Fruit fly (Drosophila melanogaster) whole organism, embryonic: ENCODE measurements around the gene orb.

Experiments
- Atf-2 ChIP-seq: fragments of 200-800 bp; sonication (Bioruptor generic); optimal IDR thresholded peaks from 2 replicates; lab custom pipeline; 2016; ENCODE audit warnings: missing biosample characterization, missing genetic modification characterization
- Atf3 ChIP-seq: fragments of 200-800 bp; sonication (Bioruptor generic); optimal IDR thresholded peaks from 3 replicates; lab custom pipeline; 2016; ENCODE audit warnings: missing biosample characterization, missing genetic modification characterization
- B-H1 ChIP-seq: fragments of 200-800 bp; sonication (Bioruptor generic); IDR thresholded peaks from 3 replicates; pipeline ENCODE4 v1.3.6; 2022; ENCODE audit warnings: missing biosample characterization, missing genetic modification characterization
- Bgb ChIP-seq: fragments of 200-800 bp; sonication (Bioruptor generic); IDR thresholded peaks from 2 replicates; pipeline ENCODE4 v1.3.6; 2022; ENCODE audit warnings: missing biosample characterization, missing genetic modification characterization; ENCODE audit not compliant: partially characterized antibody
- Bteb2 ChIP-seq: fragments of 200-800 bp; sonication (Bioruptor generic); optimal IDR thresholded peaks from 2 replicates; lab custom pipeline; 2016; ENCODE audit warnings: missing biosample characterization, missing genetic modification characterization
- CG10209 ChIP-seq: fragments of 200-800 bp; sonication (Bioruptor generic); optimal IDR thresholded peaks from 3 replicates; lab custom pipeline; 2017; ENCODE audit warnings: missing biosample characterization, mild to moderate bottlenecking, missing genetic modification characterization, missing genetic modification reagents
- CG10543 ChIP-seq: fragments of 200-800 bp; sonication (Bioruptor generic); optimal IDR thresholded peaks from 3 replicates; lab custom pipeline; 2017; ENCODE audit warnings: missing biosample characterization, mild to moderate bottlenecking, missing genetic modification characterization, moderate library complexity
- CG10959 ChIP-seq: fragments of 200-800 bp; sonication (Bioruptor generic); IDR thresholded peaks from 2 replicates; pipeline ENCODE4 v1.3.6; 2022; ENCODE audit warnings: missing biosample characterization, missing genetic modification characterization
- CG12391 ChIP-seq: fragments of 200-800 bp; sonication (Bioruptor generic); optimal IDR thresholded peaks from 3 replicates; lab custom pipeline; 2018; ENCODE audit warnings: missing biosample characterization, mild to moderate bottlenecking, missing genetic modification characterization, moderate library complexity
- CG14441 ChIP-seq: fragments of 200-800 bp; sonication (Bioruptor generic); IDR thresholded peaks from 2 replicates; pipeline ENCODE4 v1.3.6; 2022; ENCODE audit warnings: missing biosample characterization, missing genetic modification characterization
- CG17612 ChIP-seq: fragments of 200-800 bp; sonication (Bioruptor generic); IDR thresholded peaks from 2 replicates; pipeline ENCODE4 v1.3.6; 2022; ENCODE audit warnings: missing biosample characterization, missing genetic modification characterization
- CG17912 ChIP-seq: fragments of 200-800 bp; sonication (Bioruptor generic); optimal IDR thresholded peaks from 2 replicates; lab custom pipeline; 2018; ENCODE audit warnings: missing biosample characterization, mild to moderate bottlenecking, missing genetic modification characterization
- CG2116 ChIP-seq: fragments of 200-800 bp; sonication (Bioruptor generic); optimal IDR thresholded peaks from 3 replicates; lab custom pipeline; 2018; ENCODE audit warnings: missing biosample characterization, mild to moderate bottlenecking, missing genetic modification characterization
- CG2199 ChIP-seq: fragments of 200-800 bp; sonication (Bioruptor generic); IDR thresholded peaks from 3 replicates; pipeline ENCODE4 v1.3.6; 2022; ENCODE audit warnings: missing biosample characterization, missing genetic modification characterization
- CG2875 ChIP-seq: fragments of 200-800 bp; sonication (Bioruptor generic); optimal IDR thresholded peaks from 2 replicates; lab custom pipeline; 2017; ENCODE audit warnings: missing biosample characterization, mild to moderate bottlenecking, missing genetic modification characterization, missing genetic modification reagents
- CG3847 ChIP-seq: fragments of 200-800 bp; sonication (Bioruptor generic); IDR thresholded peaks from 2 replicates; pipeline ENCODE4 v1.3.6; 2022; ENCODE audit warnings: missing biosample characterization, missing genetic modification characterization
- CG4328 ChIP-seq: fragments of 200-800 bp; sonication (Bioruptor generic); optimal IDR thresholded peaks from 3 replicates; lab custom pipeline; 2017; ENCODE audit warnings: missing biosample characterization, missing genetic modification reagents, missing genetic modification characterization
- CG8765 ChIP-seq: fragments of 200-800 bp; sonication (Bioruptor generic); IDR thresholded peaks from 2 replicates; pipeline ENCODE4 v1.3.6; 2022; ENCODE audit warnings: missing biosample characterization, missing genetic modification characterization
- Camta ChIP-seq: fragments of 200-800 bp; sonication (Bioruptor generic); optimal IDR thresholded peaks from 2 replicates; lab custom pipeline; 2016; ENCODE audit warnings: missing biosample characterization, missing genetic modification characterization
- D ChIP-seq, 2 experiments: fragments of 200-800 bp in 1 of 2; fragments of >200 bp in 1 of 2; sonication (Bioruptor generic) in 1 of 2; optimal IDR thresholded peaks; 2 replicates in 1 of 2; 3 replicates in 1 of 2; lab custom pipeline; 2017; ENCODE audit warnings: mild to moderate bottlenecking in 1 of 2, missing biosample characterization in 1 of 2, missing genetic modification characterization in 1 of 2, missing genetic modification reagents in 1 of 2
- Dref ChIP-seq: fragments of 200-800 bp; sonication (Bioruptor generic); IDR thresholded peaks from 2 replicates; pipeline ENCODE4 v1.3.6; 2022; ENCODE audit warnings: missing biosample characterization, missing genetic modification characterization
- HLH54F ChIP-seq: fragments of 200-800 bp; sonication (Bioruptor generic); optimal IDR thresholded peaks from 3 replicates; lab custom pipeline; 2016; ENCODE audit warnings: missing biosample characterization, missing genetic modification characterization
- Jarid2 ChIP-seq: fragments of 200-800 bp; sonication (Bioruptor generic); optimal IDR thresholded peaks from 3 replicates; lab custom pipeline; 2017; ENCODE audit warnings: mild to moderate bottlenecking, missing biosample characterization, missing genetic modification reagents, missing genetic modification characterization
- Myb ChIP-seq: fragments of 200-800 bp; sonication (Bioruptor generic); optimal IDR thresholded peaks from 2 replicates; lab custom pipeline; 2016; ENCODE audit warnings: missing biosample characterization, missing genetic modification characterization
- Nf-YB ChIP-seq: fragments of 200-800 bp; sonication (Bioruptor generic); optimal IDR thresholded peaks from 3 replicates; lab custom pipeline; 2019; ENCODE audit warnings: missing biosample characterization, mild to moderate bottlenecking, missing genetic modification characterization, moderate library complexity
- Oaz ChIP-seq: fragments of 200-800 bp; sonication (Bioruptor generic); IDR thresholded peaks from 2 replicates; pipeline ENCODE4 v1.3.6; 2022; ENCODE audit warnings: missing biosample characterization, missing genetic modification characterization
- amos ChIP-seq: fragments of 200-800 bp; sonication (Bioruptor generic); IDR thresholded peaks from 2 replicates; pipeline ENCODE4 v1.3.6; 2022; ENCODE audit warnings: missing biosample characterization, missing genetic modification characterization; ENCODE audit not compliant: partially characterized antibody
- ap ChIP-seq: fragments of 200-800 bp; sonication (Bioruptor generic); IDR thresholded peaks from 2 replicates; pipeline ENCODE4 v1.3.6; 2022; ENCODE audit warnings: missing biosample characterization, missing genetic modification characterization
- ara ChIP-seq: fragments of 200-800 bp; sonication (Bioruptor generic); IDR thresholded peaks from 2 replicates; pipeline ENCODE4 v1.3.6; 2022; ENCODE audit warnings: missing biosample characterization, missing genetic modification characterization
- ash1 ChIP-seq: fragments of 200-800 bp; sonication (Bioruptor generic); optimal IDR thresholded peaks from 2 replicates; lab custom pipeline; 2018; ENCODE audit warnings: missing biosample characterization, mild to moderate bottlenecking, missing genetic modification characterization
- chm ChIP-seq: fragments of 200-800 bp; sonication (Bioruptor generic); IDR thresholded peaks from 2 replicates; pipeline ENCODE4 v1.3.6; 2022; ENCODE audit warnings: missing biosample characterization, missing genetic modification characterization
- dan ChIP-seq: fragments of 200-800 bp; sonication (Bioruptor generic); IDR thresholded peaks from 2 replicates; pipeline ENCODE4 v1.3.6; 2022; ENCODE audit warnings: missing biosample characterization, missing genetic modification characterization
- dati ChIP-seq: fragments of 200-800 bp; sonication (Bioruptor generic); IDR thresholded peaks from 2 replicates; pipeline ENCODE4 v1.3.6; 2022; ENCODE audit warnings: missing biosample characterization, missing genetic modification characterization
- dmrt99B ChIP-seq: fragments of 200-800 bp; sonication (Bioruptor generic); optimal IDR thresholded peaks from 2 replicates; lab custom pipeline; 2018; ENCODE audit warnings: missing biosample characterization, mild to moderate bottlenecking, missing genetic modification characterization, moderate library complexity
- en ChIP-seq: fragments of 200-800 bp; sonication (Bioruptor generic); optimal IDR thresholded peaks from 2 replicates; lab custom pipeline; 2016; ENCODE audit warnings: missing biosample characterization, missing genetic modification characterization
- fru ChIP-seq: fragments of >200 bp; optimal IDR thresholded peaks from 2 replicates; lab custom pipeline; 2017
- gro ChIP-seq: fragments of 200-800 bp; sonication (Bioruptor generic); optimal IDR thresholded peaks from 2 replicates; lab custom pipeline; 2016; ENCODE audit warnings: missing biosample characterization, missing genetic modification characterization
- hb ChIP-seq: fragments of 200-800 bp; sonication (Bioruptor generic); IDR thresholded peaks from 3 replicates; pipeline ENCODE4 v1.3.6; 2022; ENCODE audit warnings: missing biosample characterization, missing genetic modification characterization; ENCODE audit not compliant: partially characterized antibody
- insv ChIP-seq, 2 experiments: fragments of 200-800 bp; sonication (Bioruptor generic); optimal IDR thresholded peaks; 3 replicates each; lab custom pipeline; 2016 to 2018; ENCODE audit warnings: missing biosample characterization in 2 of 2, missing genetic modification characterization in 2 of 2
- kni ChIP-seq: fragments of 200-800 bp; sonication (Bioruptor generic); optimal IDR thresholded peaks from 3 replicates; lab custom pipeline; 2017; ENCODE audit warnings: mild to moderate bottlenecking, missing biosample characterization, missing genetic modification reagents, missing genetic modification characterization
- phol ChIP-seq: fragments of 200-800 bp; sonication (Bioruptor generic); optimal IDR thresholded peaks from 3 replicates; lab custom pipeline; 2018; ENCODE audit warnings: missing biosample characterization, mild to moderate bottlenecking, missing genetic modification characterization, moderate library complexity
- pita ChIP-seq: fragments of 200-800 bp; sonication (Bioruptor generic); optimal IDR thresholded peaks from 2 replicates; lab custom pipeline; 2017; ENCODE audit warnings: missing biosample characterization, mild to moderate bottlenecking, missing genetic modification characterization
- schlank ChIP-seq: fragments of 200-800 bp; sonication (Bioruptor generic); optimal IDR thresholded peaks from 2 replicates; lab custom pipeline; 2018; ENCODE audit warnings: missing biosample characterization, mild to moderate bottlenecking, missing genetic modification characterization
- sd ChIP-seq: fragments of 200-800 bp; sonication (Bioruptor generic); optimal IDR thresholded peaks from 3 replicates; lab custom pipeline; 2018; ENCODE audit warnings: missing biosample characterization, mild to moderate bottlenecking, missing genetic modification characterization, moderate library complexity
- sens ChIP-seq: fragments of 200-800 bp; sonication (Bioruptor generic); peaks from one replicate; lab custom pipeline; 2016; ENCODE audit warnings: missing biosample characterization, missing genetic modification characterization
- sim ChIP-seq: fragments of 200-800 bp; sonication (Bioruptor generic); IDR thresholded peaks from 2 replicates; pipeline ENCODE4 v1.3.6; 2022; ENCODE audit warnings: missing biosample characterization, missing genetic modification characterization
- sr ChIP-seq: fragments of 200-800 bp; sonication (Bioruptor generic); IDR thresholded peaks from 3 replicates; pipeline ENCODE4 v1.3.6; 2022; ENCODE audit warnings: missing biosample characterization, missing genetic modification characterization
- ssp ChIP-seq: fragments of 200-800 bp; sonication (Bioruptor generic); IDR thresholded peaks from 2 replicates; pipeline ENCODE4 v1.3.6; 2022; ENCODE audit warnings: missing biosample characterization, missing genetic modification characterization
- tll ChIP-seq, 2 experiments: fragments of 200-800 bp in 1 of 2; fragments of >200 bp in 1 of 2; sonication (Bioruptor generic) in 1 of 2; optimal IDR thresholded peaks; 2 replicates each; lab custom pipeline; 2017 to 2019; ENCODE audit warnings: missing biosample characterization in 2 of 2, missing genetic modification characterization in 2 of 2, mild to moderate bottlenecking in 1 of 2, moderate library complexity in 1 of 2
- zf30C ChIP-seq: fragments of 200-800 bp; sonication (Bioruptor generic); optimal IDR thresholded peaks from 3 replicates; lab custom pipeline; 2018; ENCODE audit warnings: missing biosample characterization, mild to moderate bottlenecking, missing genetic modification characterization
- zfh1 ChIP-seq: fragments of 200-800 bp; sonication (Bioruptor generic); IDR thresholded peaks from 3 replicates; pipeline ENCODE4 v1.3.6; 2022; ENCODE audit warnings: missing biosample characterization, missing genetic modification characterization

orb gene

DNA sequence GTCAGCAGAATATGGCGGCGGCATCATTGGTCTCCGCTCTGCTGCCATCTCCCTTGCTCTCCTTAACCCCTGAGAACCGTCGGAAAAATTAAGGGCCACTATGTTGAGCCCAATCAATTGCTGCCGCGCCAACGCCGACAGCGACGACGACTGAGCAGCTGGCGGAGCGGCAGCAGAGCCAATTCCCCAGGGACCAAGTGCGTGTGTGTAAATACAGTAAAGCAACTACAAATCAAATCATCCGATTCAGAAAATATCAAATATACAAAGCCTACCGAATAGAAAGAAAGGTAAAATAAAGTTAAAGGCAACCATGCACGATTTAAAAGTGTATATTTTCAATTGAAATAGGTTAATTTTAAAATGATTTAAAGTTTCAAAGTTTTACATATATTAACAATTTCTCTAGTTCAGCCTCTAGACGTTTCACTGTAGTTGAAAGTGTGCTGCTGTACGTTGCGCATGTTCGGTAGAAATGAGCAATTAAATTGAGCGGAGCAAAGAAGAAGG lies 68.9 kb downstream of the orb start (continued):
- TF ChIP-seq amos (GFP tag; lab: Robert Waterston, UW) = no peak
- TF ChIP-seq CG4328 (GFP tag; lab: Kevin White, UChicago) = peak; percentile 23
- peak; percentile 92 for TF ChIP-seq sens (GFP tag; lab: Kevin White, UChicago)
- 0 out of 2 replicates have a peak, but pooled peaks have one; percentile 9 for TF ChIP-seq chm (GFP tag; lab: Robert Waterston, UW)
- no peak for TF ChIP-seq CG17912 (GFP tag; lab: Kevin White, UChicago)
- no peak for TF ChIP-seq D (optimal IDR thresholded peaks at IDR 0.05; lab: Kevin White, UChicago)
- TF ChIP-seq D (GFP tag; optimal IDR thresholded peaks at IDR 0.05; lab: Kevin White, UChicago) = peak; percentile 57
- TF ChIP-seq zfh1 = no peak
- TF ChIP-seq sim (GFP tag; lab: Robert Waterston, UW) = no peak
- no peak for TF ChIP-seq ap
- no peak for TF ChIP-seq Atf3
- TF ChIP-seq kni = no peak
- no peak for TF ChIP-seq CG2199 (GFP tag; lab: Robert Waterston, UW)
- peak; percentile 43 for TF ChIP-seq CG10543 (GFP tag; lab: Kevin White, UChicago)
- TF ChIP-seq ssp (GFP tag; lab: Robert Waterston, UW) = 0 out of 2 replicates have a peak, but pooled peaks have one; percentile 30
- peak; percentile 71 for TF ChIP-seq dmrt99B
- TF ChIP-seq CG3847 = no peak; the same call in 1 of the 2 replicates
- TF ChIP-seq dati (GFP tag; lab: Robert Waterston, UW) = no peak
- no peak for TF ChIP-seq pita (GFP tag; lab: Kevin White, UChicago)
- TF ChIP-seq hb (GFP tag; lab: Robert Waterston, UW) = no peak
- no peak for TF ChIP-seq sd (tag; lab: Kevin White, UChicago)
- TF ChIP-seq Dref (GFP tag; lab: Robert Waterston, UW) = no peak
- TF ChIP-seq sr (GFP tag; lab: Robert Waterston, UW) = no peak
- TF ChIP-seq CG8765 (GFP tag; lab: Robert Waterston, UW) = no peak
- TF ChIP-seq insv (GFP tag; optimal IDR thresholded peaks at IDR 0.05; lab: Kevin White, UChicago) = no peak
- peak; percentile 10 for TF ChIP-seq schlank (tag; lab: Kevin White, UChicago)
- peak; percentile 41 for TF ChIP-seq Camta (GFP tag; lab: Kevin White, UChicago)
- no peak for TF ChIP-seq fru (lab: Kevin White, UChicago)
- no peak for TF ChIP-seq Oaz (GFP tag; lab: Robert Waterston, UW)
- TF ChIP-seq CG2875 (GFP tag; lab: Kevin White, UChicago) = no peak
- no peak; the same call in 1 of the 2 replicates for TF ChIP-seq ara (GFP tag; lab: Robert Waterston, UW)
- TF ChIP-seq tll (GFP tag; optimal IDR thresholded peaks at IDR 0.05; lab: Kevin White, UChicago) = no peak
- TF ChIP-seq en (GFP tag; lab: Kevin White, UChicago) = no peak
- TF ChIP-seq B-H1 (GFP tag; lab: Robert Waterston, UW) = no peak
- peak; percentile 26 for TF ChIP-seq Jarid2
- no peak for TF ChIP-seq zf30C (GFP tag; lab: Kevin White, UChicago)
- TF ChIP-seq phol (tag; lab: Kevin White, UChicago) = peak; percentile 53
- peak; percentile 25 for TF ChIP-seq gro (GFP tag; lab: Kevin White, UChicago)
- TF ChIP-seq CG12391 (tag; lab: Kevin White, UChicago) = peak; percentile 64
- peak; percentile 95 for TF ChIP-seq Nf-YB (GFP tag; lab: Kevin White, UChicago)
- 0 out of 2 replicates have a peak, but pooled peaks have one; percentile 15 for TF ChIP-seq dan (GFP tag; lab: Robert Waterston, UW)
- no peak for TF ChIP-seq Myb (GFP tag; lab: Kevin White, UChicago)
- no peak for TF ChIP-seq Bteb2
- no peak for TF ChIP-seq CG10959 (GFP tag; lab: Robert Waterston, UW)
- no peak for TF ChIP-seq ash1 (GFP tag; lab: Kevin White, UChicago)
- TF ChIP-seq HLH54F (GFP tag; lab: Kevin White, UChicago) = peak; percentile 7
- TF ChIP-seq CG14441 (GFP tag; lab: Robert Waterston, UW) = no peak
- peak; percentile 30 for TF ChIP-seq CG10209 (GFP tag; lab: Kevin White, UChicago)
- no peak for TF ChIP-seq Bgb (GFP tag; lab: Robert Waterston, UW)
- TF ChIP-seq CG17612 (GFP tag; lab: Robert Waterston, UW) = no peak
- peak; percentile 5 for TF ChIP-seq Atf-2 (GFP tag; lab: Kevin White, UChicago)
- TF ChIP-seq CG2116 = no peak
